Worm (Caenorhabditis elegans) whole organism, L4 larva: ENCODE data around the gene sra-11.

Source experiments
- F10B5.3 ChIP-seq: sonication (generic microtip); optimal IDR thresholded peaks from 2 replicates; lab custom pipeline; 2016; ENCODE audit warnings: mild to moderate bottlenecking, missing genetic modification characterization, missing compliant biosample characterization
- F44E2.7 ChIP-seq: fragments of 200-800 bp; sonication (Bioruptor generic); IDR thresholded peaks from 2 replicates; pipeline ENCODE4 v2.1.2; 2022; ENCODE audit warnings: missing genetic modification characterization, missing compliant biosample characterization
- R02D3.7 ChIP-seq: fragments of 150-350 bp; sonication (generic microtip); optimal IDR thresholded peaks from 3 replicates; lab custom pipeline; 2014; ENCODE audit warnings: missing biosample characterization, missing genetic modification characterization
- ZK337.2 ChIP-seq: fragments of 200-800 bp; sonication (Bioruptor generic); IDR thresholded peaks from 2 replicates; pipeline ENCODE4 v1.3.6; 2022; ENCODE audit warnings: missing genetic modification reagents, missing genetic modification characterization, missing compliant biosample characterization
- aha-1 ChIP-seq: fragments of 150-350 bp; peaks from one replicate; lab custom pipeline; 2014; ENCODE audit warnings: missing biosample characterization, missing genetic modification characterization
- ama-1 ChIP-seq: fragments of 150-350 bp; optimal IDR thresholded peaks from 2 replicates; lab custom pipeline; 2014; ENCODE audit warnings: inconsistent platforms, mixed read lengths
- arid-1 ChIP-seq: fragments of 200-800 bp; sonication (Bioruptor generic); conservative IDR thresholded peaks from 2 replicates; pipeline ENCODE4 v1.3.6; 2022; ENCODE audit warnings: missing genetic modification reagents, missing genetic modification characterization, missing compliant biosample characterization
- attf-4 ChIP-seq: sonication (generic microtip); optimal IDR thresholded peaks from 3 replicates; lab custom pipeline; 2017; ENCODE audit warnings: missing biosample characterization, missing genetic modification characterization
- ceh-20 ChIP-seq: fragments of 200-800 bp; sonication (Bioruptor generic); IDR thresholded peaks from 2 replicates; pipeline ENCODE4 v1.3.6; 2022; ENCODE audit warnings: missing genetic modification reagents, missing genetic modification characterization, missing compliant biosample characterization
- cey-2 ChIP-seq: sonication (generic microtip); optimal IDR thresholded peaks from 3 replicates; lab custom pipeline; 2017; ENCODE audit warnings: missing genetic modification characterization, mild to moderate bottlenecking, missing compliant biosample characterization, antibody characterized with exemption, borderline replicate concordance; ENCODE audit not compliant: insufficient read depth
- daf-16 ChIP-seq, 3 experiments: sonication (generic microtip); optimal IDR thresholded peaks; 2 replicates each; lab custom pipeline; 2016 to 2017; ENCODE audit warnings: missing genetic modification characterization in 3 of 3, missing genetic modification reagents in 3 of 3, mild to moderate bottlenecking in 2 of 3, missing compliant biosample characterization in 2 of 3, missing biosample characterization in 1 of 3, moderate library complexity in 1 of 3
- dmd-6 ChIP-seq: fragments of 200-800 bp; sonication (Bioruptor generic); IDR thresholded peaks from 2 replicates; pipeline ENCODE4 v1.3.6; 2022; ENCODE audit warnings: missing genetic modification reagents, missing genetic modification characterization, missing compliant biosample characterization
- dpl-1 ChIP-seq: fragments of 150-350 bp; optimal IDR thresholded peaks from 2 replicates; lab custom pipeline; 2014; ENCODE audit warnings: missing biosample characterization, missing genetic modification reagents, missing genetic modification characterization
- duxl-1 ChIP-seq: sonication (generic microtip); optimal IDR thresholded peaks from 2 replicates; lab custom pipeline; 2016; ENCODE audit warnings: mild to moderate bottlenecking, missing genetic modification characterization, moderate library complexity, missing compliant biosample characterization; ENCODE audit not compliant: poor library complexity
- gei-8 ChIP-seq: fragments of 200-800 bp; sonication (Bioruptor generic); optimal IDR thresholded peaks from 2 replicates; lab custom pipeline; 2018; ENCODE audit warnings: mild to moderate bottlenecking, missing genetic modification characterization, missing compliant biosample characterization
- hif-1 ChIP-seq, 2 experiments: sonication (generic microtip); optimal IDR thresholded peaks; 2 replicates each; lab custom pipeline; 2016 to 2017; ENCODE audit warnings: missing compliant biosample characterization in 2 of 2, missing genetic modification characterization in 2 of 2, missing genetic modification reagents in 2 of 2, missing genotype in 2 of 2, mild to moderate bottlenecking in 1 of 2
- hlh-11 ChIP-seq: fragments of 200-800 bp; sonication (Bioruptor generic); optimal IDR thresholded peaks from 2 replicates; lab custom pipeline; 2018; ENCODE audit warnings: mild to moderate bottlenecking, missing genetic modification characterization, missing compliant biosample characterization
- hlh-30 ChIP-seq: sonication (generic microtip); optimal IDR thresholded peaks from 2 replicates; lab custom pipeline; 2017; ENCODE audit warnings: antibody characterized with exemption, mild to moderate bottlenecking, missing genetic modification characterization, missing compliant biosample characterization; ENCODE audit not compliant: insufficient read depth
- hmg-1.1 ChIP-seq: fragments of 200-800 bp; sonication (Bioruptor generic); IDR thresholded peaks from 2 replicates; pipeline ENCODE4 v1.3.6; 2022; ENCODE audit warnings: missing genetic modification reagents, missing genetic modification characterization, missing compliant biosample characterization
- lim-7 ChIP-seq: fragments of 200-800 bp; sonication (Bioruptor generic); IDR thresholded peaks from 2 replicates; pipeline ENCODE4 v1.3.6; 2022; ENCODE audit warnings: missing genetic modification characterization, missing compliant biosample characterization
- lin-38 ChIP-seq: fragments of 200-800 bp; sonication (Bioruptor generic); IDR thresholded peaks from 2 replicates; pipeline ENCODE4 v1.3.6; 2022; ENCODE audit warnings: missing genetic modification reagents, missing genetic modification characterization, missing compliant biosample characterization
- lsy-2 ChIP-seq, 2 experiments: fragments of 150-350 bp in 1 of 2; sonication (generic microtip) in 1 of 2; optimal IDR thresholded peaks; 2 replicates each; lab custom pipeline; 2014 to 2017; ENCODE audit warnings: missing biosample characterization in 2 of 2, missing genetic modification characterization in 2 of 2
- mdl-1 ChIP-seq, 2 experiments: fragments of 150-350 bp in 1 of 2; sonication (generic microtip) in 1 of 2; optimal IDR thresholded peaks; 2 replicates each; lab custom pipeline; 2014 to 2017; ENCODE audit warnings: missing biosample characterization in 2 of 2, missing genetic modification characterization in 2 of 2
- mep-1 ChIP-seq: fragments of 150-350 bp; sonication (generic microtip); optimal IDR thresholded peaks from 3 replicates; lab custom pipeline; 2014; ENCODE audit warnings: missing biosample characterization, missing genetic modification characterization
- mes-2 ChIP-seq: sonication (generic microtip); optimal IDR thresholded peaks from 2 replicates; lab custom pipeline; 2016; ENCODE audit warnings: missing genotype, mild to moderate bottlenecking, missing genetic modification characterization, missing compliant biosample characterization; ENCODE audit not compliant: poor library complexity, severe bottlenecking
- mxl-3 ChIP-seq: fragments of 200-800 bp; sonication (Bioruptor generic); optimal IDR thresholded peaks from 2 replicates; lab custom pipeline; 2018; ENCODE audit warnings: mild to moderate bottlenecking, missing genetic modification characterization, missing compliant biosample characterization
- nhr-111 ChIP-seq: fragments of 200-800 bp; sonication (Bioruptor generic); optimal IDR thresholded peaks from 2 replicates; lab custom pipeline; 2018; ENCODE audit warnings: mild to moderate bottlenecking, missing genetic modification characterization, missing compliant biosample characterization
- nhr-28 ChIP-seq: fragments of 150-350 bp; optimal IDR thresholded peaks from 2 replicates; lab custom pipeline; 2014; ENCODE audit warnings: missing biosample characterization, missing genetic modification characterization
- php-3 ChIP-seq: fragments of 200-800 bp; sonication (Bioruptor generic); IDR thresholded peaks from 2 replicates; pipeline ENCODE4 v1.3.6; 2022; ENCODE audit warnings: missing genetic modification reagents, missing genetic modification characterization, missing compliant biosample characterization
- pqm-1 ChIP-seq: sonication (generic microtip); optimal IDR thresholded peaks from 2 replicates; lab custom pipeline; 2017; ENCODE audit warnings: missing biosample characterization, missing genetic modification characterization
- rbr-2 ChIP-seq: sonication (generic microtip); optimal IDR thresholded peaks from 2 replicates; lab custom pipeline; 2016; ENCODE audit warnings: missing genotype, missing genetic modification characterization, missing compliant biosample characterization
- snpc-4 ChIP-seq: fragments of 150-350 bp; optimal IDR thresholded peaks from 2 replicates; lab custom pipeline; 2014; ENCODE audit warnings: missing biosample characterization, missing genetic modification characterization
- unc-130 ChIP-seq: sonication (generic microtip); optimal IDR thresholded peaks from 2 replicates; lab custom pipeline; 2016; ENCODE audit warnings: missing genetic modification reagents, missing genetic modification characterization, missing compliant biosample characterization
- unc-62 ChIP-seq, 3 experiments: fragments of 150-350 bp in 1 of 3; sonication (generic microtip); optimal IDR thresholded peaks in 2 of 3; peaks in 1 of 3; 1 replicate in 1 of 3; 2 replicates in 2 of 3; lab custom pipeline; 2014 to 2017; ENCODE audit warnings: missing biosample characterization in 3 of 3, missing genetic modification characterization in 3 of 3, missing genetic modification reagents in 3 of 3, missing genotype in 1 of 3

Gene sra-11

ce11 chrII:10932305-10932704, 22.2 kb upstream of the sra-11 start:
- TF ChIP-seq mep-1 (tag; lab: Kevin White, UChicago), result no peak
- no peak for TF ChIP-seq R02D3.7 (tag; lab: Kevin White, UChicago)
- TF ChIP-seq gei-8 (GFP tag; lab: Kevin White, UChicago), result no peak
- no peak for TF ChIP-seq mdl-1 (tag; optimal IDR thresholded peaks at IDR 0.05; lab: Kevin White, UChicago)
- no peak for TF ChIP-seq cey-2 (tag; lab: Kevin White, UChicago)

- TF ChIP-seq nhr-111 (GFP tag; lab: Kevin White, UChicago), result peak; percentile 5
- TF ChIP-seq arid-1, result no peak
- TF ChIP-seq pqm-1 (tag; lab: Kevin White, UChicago), result no peak
- no peak for TF ChIP-seq snpc-4 (tag; lab: Kevin White, UChicago)
- TF ChIP-seq aha-1, result peak; percentile 95
- 0 out of 2 replicates have a peak, but pooled peaks have one; percentile 62 for TF ChIP-seq F44E2.7 (GFP tag; lab: Robert Waterston, UW)
- 0 out of 2 replicates have a peak, but pooled peaks have one; percentile 7 for TF ChIP-seq ceh-20
- TF ChIP-seq hif-1 (tag; optimal IDR thresholded peaks at IDR 0.05; lab: Kevin White, UChicago), result peak in 1 of 2 experiments; percentile 22
- TF ChIP-seq ama-1 (lab: Kevin White, UChicago), result peak; percentile 62
- TF ChIP-seq F10B5.3, result no peak
- peak; percentile 13; the same call in 1 of the 2 replicates for TF ChIP-seq dmd-6 (GFP tag; lab: Robert Waterston, UW)
- TF ChIP-seq php-3 (GFP tag; lab: Robert Waterston, UW), result peak; percentile 35; the same call in 1 of the 2 replicates
- TF ChIP-seq lin-38 (GFP tag; lab: Robert Waterston, UW), result peak; percentile 33; the same call in 1 of the 2 replicates
These were observed 20.8 kb upstream of the sra-11 start for ce11 chrII:10930678-10931650.

ce11 chrII:10925804-10926570, 15.9 kb upstream of the sra-11 start, which contains the start of gene metr-1:
TSS of gene metr-1 (plus strand) at chrII:10926561.
- TF ChIP-seq dpl-1 (GFP tag; lab: Kevin White, UChicago) (peak; percentile 83), hlh-11 (tag; lab: Kevin White, UChicago) (peak; percentile 60), ZK337.2 (GFP tag; lab: Robert Waterston, UW) (0 out of 2 replicates have a peak, but pooled peaks have one; percentile 34), ceh-20 (no peak), hlh-30 (tag; lab: Kevin White, UChicago) (peak; percentile 55), mes-2 (tag; lab: Kevin White, UChicago) (peak; percentile 89), unc-130 (GFP tag; lab: Kevin White, UChicago) (peak; percentile 66), lsy-2 (tag; optimal IDR thresholded peaks at IDR 0.05; lab: Kevin White, UChicago) (peak in 1 of 2 experiments; percentile 55), lin-38 (GFP tag; lab: Robert Waterston, UW) (peak; percentile 43), duxl-1 (tag; lab: Kevin White, UChicago) (no peak), mdl-1 (tag; optimal IDR thresholded peaks at IDR 0.05; lab: Kevin White, UChicago) (peak in 1 of 2 experiments; percentile 41), daf-16 (GFP tag; optimal IDR thresholded peaks at IDR 0.05; lab: Kevin White, UChicago) (no peak), daf-16 (tag; optimal IDR thresholded peaks at IDR 0.05; lab: Kevin White, UChicago) (peak; percentile 63), F44E2.7 (GFP tag; lab: Robert Waterston, UW) (no peak), unc-62 (GFP tag; optimal IDR thresholded peaks at IDR 0.05 in 1 of 2; lab: Kevin White, UChicago) (peak in 1 of 2 experiments; percentile 28), unc-62 (tag; optimal IDR thresholded peaks at IDR 0.05; lab: Kevin White, UChicago) (no peak), nhr-28 (tag; lab: Kevin White, UChicago) (peak; percentile 32), hmg-1.1 (GFP tag; lab: Robert Waterston, UW) (0 out of 2 replicates have a peak, but pooled peaks have one; percentile 15), rbr-2 (tag; lab: Kevin White, UChicago) (no peak), lim-7 (0 out of 2 replicates have a peak, but pooled peaks have one; percentile 23), attf-4 (tag; lab: Kevin White, UChicago) (no peak), mxl-3 (GFP tag; lab: Kevin White, UChicago) (peak; percentile 74)
